Worm (Caenorhabditis elegans) whole organism, L4 larva: ENCODE measurements around the gene srd-19.

ENCODE experiments used
- F26F4.8 ChIP-seq: fragments of 200-800 bp; sonication (Bioruptor generic); conservative IDR thresholded peaks from 2 replicates; pipeline ENCODE4 v1.3.6; 2022; ENCODE audit warnings: missing genetic modification characterization, missing compliant biosample characterization
- T20F7.1 ChIP-seq: fragments of 200-800 bp; sonication (Bioruptor generic); optimal IDR thresholded peaks from 2 replicates; lab custom pipeline; 2018; ENCODE audit warnings: mild to moderate bottlenecking, missing genetic modification characterization, missing compliant biosample characterization
- Y105C5A.15 ChIP-seq: fragments of 200-800 bp; sonication (Bioruptor generic); IDR thresholded peaks from 2 replicates; pipeline ENCODE4 v1.3.6; 2022; ENCODE audit warnings: missing genetic modification characterization, missing compliant biosample characterization
- Y5F2A.4 ChIP-seq: fragments of 200-800 bp; sonication (Bioruptor generic); optimal IDR thresholded peaks from 2 replicates; lab custom pipeline; 2018; ENCODE audit warnings: mild to moderate bottlenecking, missing genetic modification characterization, missing compliant biosample characterization
- aha-1 ChIP-seq: fragments of 150-350 bp; peaks from one replicate; lab custom pipeline; 2014; ENCODE audit warnings: missing biosample characterization, missing genetic modification characterization
- ceh-20 ChIP-seq: fragments of 200-800 bp; sonication (Bioruptor generic); IDR thresholded peaks from 2 replicates; pipeline ENCODE4 v1.3.6; 2022; ENCODE audit warnings: missing genetic modification reagents, missing genetic modification characterization, missing compliant biosample characterization
- ceh-28 ChIP-seq: fragments of 150-350 bp; optimal IDR thresholded peaks from 2 replicates; lab custom pipeline; 2014; ENCODE audit warnings: missing biosample characterization, missing genetic modification reagents, missing genetic modification characterization
- ceh-62 ChIP-seq: sonication (generic microtip); optimal IDR thresholded peaks from 2 replicates; lab custom pipeline; 2017; ENCODE audit warnings: missing biosample characterization, missing genetic modification characterization
- daf-12 ChIP-seq: fragments of 150-350 bp; optimal IDR thresholded peaks from 2 replicates; lab custom pipeline; 2014; ENCODE audit warnings: missing biosample characterization, missing genetic modification reagents, missing genetic modification characterization
- daf-8 ChIP-seq: fragments of 200-800 bp; sonication (Bioruptor generic); IDR thresholded peaks from 2 replicates; pipeline ENCODE4 v1.3.6; 2022; ENCODE audit warnings: missing genetic modification characterization, missing compliant biosample characterization
- dmd-6 ChIP-seq: fragments of 200-800 bp; sonication (Bioruptor generic); IDR thresholded peaks from 2 replicates; pipeline ENCODE4 v1.3.6; 2022; ENCODE audit warnings: missing genetic modification reagents, missing genetic modification characterization, missing compliant biosample characterization
- dpl-1 ChIP-seq: fragments of 150-350 bp; optimal IDR thresholded peaks from 2 replicates; lab custom pipeline; 2014; ENCODE audit warnings: missing biosample characterization, missing genetic modification reagents, missing genetic modification characterization
- duxl-1 ChIP-seq: sonication (generic microtip); optimal IDR thresholded peaks from 2 replicates; lab custom pipeline; 2016; ENCODE audit warnings: mild to moderate bottlenecking, missing genetic modification characterization, moderate library complexity, missing compliant biosample characterization; ENCODE audit not compliant: poor library complexity
- egl-27 ChIP-seq: sonication (generic microtip); optimal IDR thresholded peaks from 3 replicates; lab custom pipeline; 2017; ENCODE audit warnings: missing biosample characterization, missing genetic modification reagents, missing genetic modification characterization
- fos-1 ChIP-seq: fragments of 150-350 bp; optimal IDR thresholded peaks from 2 replicates; lab custom pipeline; 2014; ENCODE audit warnings: missing biosample characterization, missing genetic modification characterization
- hlh-11 ChIP-seq: fragments of 200-800 bp; sonication (Bioruptor generic); optimal IDR thresholded peaks from 2 replicates; lab custom pipeline; 2018; ENCODE audit warnings: mild to moderate bottlenecking, missing genetic modification characterization, missing compliant biosample characterization
- lin-13 ChIP-seq: fragments of 150-350 bp; optimal IDR thresholded peaks from 2 replicates; lab custom pipeline; 2014; ENCODE audit warnings: missing biosample characterization, missing genetic modification reagents, missing genetic modification characterization
- lin-15B ChIP-seq: fragments of 150-350 bp; sonication (generic microtip); optimal IDR thresholded peaks from 3 replicates; lab custom pipeline; 2014; ENCODE audit warnings: missing biosample characterization, missing genetic modification characterization
- lin-29 ChIP-seq: fragments of 200-800 bp; sonication (Bioruptor generic); IDR thresholded peaks from 2 replicates; pipeline ENCODE4 v1.3.6; 2022; ENCODE audit warnings: missing genetic modification reagents, missing genetic modification characterization, missing compliant biosample characterization
- lin-38 ChIP-seq: fragments of 200-800 bp; sonication (Bioruptor generic); IDR thresholded peaks from 2 replicates; pipeline ENCODE4 v1.3.6; 2022; ENCODE audit warnings: missing genetic modification reagents, missing genetic modification characterization, missing compliant biosample characterization
- lin-39 ChIP-seq: fragments of 150-350 bp; optimal IDR thresholded peaks from 2 replicates; lab custom pipeline; 2014; ENCODE audit warnings: missing biosample characterization, missing genetic modification reagents, missing genetic modification characterization
- mdl-1 ChIP-seq, 2 experiments: fragments of 150-350 bp in 1 of 2; sonication (generic microtip) in 1 of 2; optimal IDR thresholded peaks; 2 replicates each; lab custom pipeline; 2014 to 2017; ENCODE audit warnings: missing biosample characterization in 2 of 2, missing genetic modification characterization in 2 of 2
- mes-2 ChIP-seq: sonication (generic microtip); optimal IDR thresholded peaks from 2 replicates; lab custom pipeline; 2016; ENCODE audit warnings: missing genotype, mild to moderate bottlenecking, missing genetic modification characterization, missing compliant biosample characterization; ENCODE audit not compliant: poor library complexity, severe bottlenecking
- nhr-10 ChIP-seq: fragments of 150-350 bp; optimal IDR thresholded peaks from 2 replicates; lab custom pipeline; 2014; ENCODE audit warnings: missing biosample characterization, missing genetic modification characterization
- nhr-102 ChIP-seq: sonication (generic microtip); optimal IDR thresholded peaks from 2 replicates; lab custom pipeline; 2016; ENCODE audit warnings: mild to moderate bottlenecking, missing genetic modification characterization, moderate library complexity, missing compliant biosample characterization
- nhr-11 ChIP-seq: fragments of 150-350 bp; optimal IDR thresholded peaks from 2 replicates; lab custom pipeline; 2014; ENCODE audit warnings: missing biosample characterization, missing genetic modification characterization
- nhr-42 ChIP-seq: fragments of 200-800 bp; sonication (Bioruptor generic); IDR thresholded peaks from 2 replicates; pipeline ENCODE4 v1.3.6; 2022; ENCODE audit warnings: missing genetic modification characterization, missing compliant biosample characterization
- nhr-6 ChIP-seq: fragments of 150-350 bp; optimal IDR thresholded peaks from 2 replicates; lab custom pipeline; 2014; ENCODE audit warnings: missing biosample characterization, missing genetic modification characterization
- nhr-77 ChIP-seq: fragments of 150-350 bp; optimal IDR thresholded peaks from 2 replicates; lab custom pipeline; 2014; ENCODE audit warnings: missing biosample characterization, missing genetic modification characterization
- rbr-2 ChIP-seq: sonication (generic microtip); optimal IDR thresholded peaks from 2 replicates; lab custom pipeline; 2016; ENCODE audit warnings: missing genotype, missing genetic modification characterization, missing compliant biosample characterization
- skn-1 ChIP-seq: fragments of 150-350 bp; optimal IDR thresholded peaks from 2 replicates; lab custom pipeline; 2014; ENCODE audit warnings: missing biosample characterization, missing genetic modification characterization
- spr-1 ChIP-seq: sonication (generic microtip); optimal IDR thresholded peaks from 2 replicates; lab custom pipeline; 2016; ENCODE audit warnings: mild to moderate bottlenecking, missing genetic modification characterization, missing compliant biosample characterization
- unc-39 ChIP-seq: sonication (generic microtip); optimal IDR thresholded peaks from 2 replicates; lab custom pipeline; 2017; ENCODE audit warnings: missing biosample characterization, missing genetic modification characterization
- unc-62 ChIP-seq, 3 experiments: fragments of 150-350 bp in 1 of 3; sonication (generic microtip); optimal IDR thresholded peaks in 2 of 3; peaks in 1 of 3; 1 replicate in 1 of 3; 2 replicates in 2 of 3; lab custom pipeline; 2014 to 2017; ENCODE audit warnings: missing biosample characterization in 3 of 3, missing genetic modification characterization in 3 of 3, missing genetic modification reagents in 3 of 3, missing genotype in 1 of 3
- ztf-11 ChIP-seq: fragments of 150-350 bp; optimal IDR thresholded peaks from 2 replicates; lab custom pipeline; 2014; ENCODE audit warnings: missing biosample characterization, missing genetic modification characterization

The srd-19 gene

DNA sequence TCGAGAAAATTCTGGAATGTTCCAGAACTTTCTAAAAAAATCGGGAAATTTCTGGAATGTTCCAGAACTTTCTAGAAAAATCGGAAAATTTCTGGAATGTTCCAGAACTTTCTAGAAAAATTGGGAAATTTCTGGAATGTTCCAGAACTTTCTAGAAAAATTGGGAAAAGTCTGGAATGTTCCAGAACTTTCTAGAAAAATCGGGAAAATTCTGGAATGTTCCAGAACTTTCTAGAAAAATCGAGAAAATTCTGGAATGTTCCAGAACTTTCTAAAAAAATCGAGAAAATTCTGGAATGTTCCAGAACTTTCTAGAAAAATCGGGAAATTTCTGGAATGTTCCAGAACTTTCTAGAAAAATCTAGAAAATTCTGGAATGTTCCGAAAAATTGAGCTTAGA lies 11.7 kb upstream of the srd-19 start:
- TF ChIP-seq lin-38 (GFP tag; lab: Robert Waterston, UW), result peak; percentile 34; the same call in 1 of the 2 replicates

DNA sequence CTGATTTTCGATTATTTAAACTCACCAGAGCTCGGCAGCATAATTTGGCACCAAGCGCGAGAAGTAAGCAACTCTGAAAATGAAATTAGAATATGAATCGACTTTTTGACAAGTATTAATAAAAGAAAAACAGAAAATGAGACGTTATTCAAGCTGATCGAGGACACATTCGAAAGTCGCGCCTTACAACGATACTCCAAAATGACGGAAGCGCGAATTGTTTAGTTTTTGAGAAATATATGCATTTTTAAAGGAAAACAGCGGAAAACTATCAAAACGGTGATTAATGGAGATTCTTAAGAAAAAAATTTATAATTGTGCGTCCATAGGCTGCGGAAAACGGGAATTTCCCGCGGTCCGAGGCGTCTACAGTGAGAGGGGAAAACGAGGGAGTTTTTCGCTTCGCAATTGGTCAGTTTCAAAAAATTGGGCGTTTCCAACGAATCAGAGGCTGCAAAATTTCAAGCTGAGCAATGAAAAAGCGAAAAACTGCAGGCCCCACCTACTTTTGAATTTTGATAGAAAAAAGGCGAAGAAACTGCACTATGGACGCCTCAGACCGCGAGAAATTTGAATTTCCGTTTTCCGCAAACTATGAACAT lies 9.0 kb upstream of the srd-19 start, which contains the start of gene mes-4:
mes-4 (minus strand) TSS at position 73 of the 602 bp plus-strand sequence.
- no peak for TF ChIP-seq nhr-42 (GFP tag; lab: Robert Waterston, UW)
- TF ChIP-seq unc-62 (GFP tag; optimal IDR thresholded peaks at IDR 0.05 in 1 of 2; lab: Kevin White, UChicago), result peak in 1 of 2 experiments; percentile 78
- no peak for TF ChIP-seq unc-62 (tag; optimal IDR thresholded peaks at IDR 0.05; lab: Kevin White, UChicago)
- TF ChIP-seq dpl-1 (GFP tag; lab: Kevin White, UChicago), result peak; percentile 53
- peak; percentile 87 for TF ChIP-seq T20F7.1 (GFP tag; lab: Kevin White, UChicago)

DNA sequence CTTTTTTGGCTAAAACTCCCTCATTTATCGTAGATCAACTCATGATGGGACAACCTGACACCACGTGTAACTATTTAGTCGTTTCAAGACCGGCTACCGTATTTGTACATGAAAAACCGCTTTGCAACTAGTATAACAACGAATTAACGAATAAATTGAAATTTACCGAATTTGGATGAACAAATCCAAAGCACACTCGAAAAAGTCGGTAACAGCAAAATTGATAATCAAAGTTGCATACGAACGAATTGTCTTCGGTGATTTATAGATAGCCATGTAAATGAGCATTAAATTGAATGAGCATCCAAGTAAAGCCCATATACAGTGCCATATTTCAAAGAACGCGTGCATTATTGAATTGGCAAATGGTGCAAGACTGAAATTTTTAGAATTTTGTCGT lies 3.8 kb upstream of the srd-19 start, which contains the start of gene srd-17:
srd-17 (minus strand) TSS at position 351 of the 400 bp plus-strand sequence.
- no peak for TF ChIP-seq ceh-28
- TF ChIP-seq daf-8 (GFP tag; lab: Robert Waterston, UW), result no peak
- TF ChIP-seq mes-2 (tag; lab: Kevin White, UChicago), result no peak
- peak; percentile 97 for TF ChIP-seq aha-1 (tag; lab: Kevin White, UChicago)
- TF ChIP-seq lin-15B, result no peak

DNA sequence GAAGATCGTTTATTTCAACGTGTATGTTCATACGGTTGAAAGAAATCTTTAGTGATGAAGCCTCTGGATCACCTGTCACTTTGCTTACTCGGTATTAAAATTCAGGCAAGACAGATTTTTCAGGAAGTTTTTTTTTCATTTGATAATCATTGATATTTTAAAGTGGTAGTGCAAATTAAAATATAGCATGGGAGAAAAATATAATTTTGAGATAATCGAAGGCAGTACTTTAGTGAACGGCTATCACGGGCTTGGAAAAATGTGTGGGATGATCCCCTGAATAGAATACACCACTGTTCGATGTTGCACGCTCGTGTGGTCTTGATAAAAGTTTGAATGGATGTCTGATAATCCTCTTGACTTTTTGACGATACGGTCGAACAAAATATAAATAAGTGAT lies 1.2 kb downstream of the srd-19 start:
- no peak for TF ChIP-seq daf-12 (tag; lab: Kevin White, UChicago)
- no peak for TF ChIP-seq hlh-11 (tag; lab: Kevin White, UChicago)
- peak in 1 of 2 experiments; percentile 96 for TF ChIP-seq unc-62 (GFP tag; optimal IDR thresholded peaks at IDR 0.05 in 1 of 2; lab: Kevin White, UChicago)
- no peak for TF ChIP-seq unc-62 (tag; optimal IDR thresholded peaks at IDR 0.05; lab: Kevin White, UChicago)
- TF ChIP-seq unc-39 (tag; lab: Kevin White, UChicago), result no peak

DNA sequence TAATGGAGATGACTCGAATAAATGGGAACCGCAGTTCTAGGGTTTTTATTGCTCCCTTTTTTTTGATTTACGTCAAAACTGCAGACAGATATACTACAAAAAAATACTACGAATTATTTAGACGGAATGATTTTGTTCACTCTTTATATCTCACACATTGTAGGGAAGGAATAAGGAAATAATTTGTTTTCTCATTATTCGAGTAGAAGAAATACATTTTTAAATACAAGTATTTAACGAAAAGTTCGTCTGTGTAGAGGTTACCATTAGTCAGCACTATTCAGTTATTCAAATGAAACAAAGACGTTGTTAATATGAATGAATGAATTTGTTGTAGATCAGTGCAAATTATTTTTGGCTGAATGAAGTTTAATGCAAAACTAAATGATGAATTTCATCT lies 1.8 kb downstream of the srd-19 start, which contains the start of gene srd-18:
srd-18 (minus strand) TSS at position 101 of the 400 bp plus-strand sequence.
- TF ChIP-seq mdl-1 (tag; optimal IDR thresholded peaks at IDR 0.05; lab: Kevin White, UChicago) (no peak), rbr-2 (tag; lab: Kevin White, UChicago) (no peak), nhr-10 (tag; lab: Kevin White, UChicago) (no peak), Y105C5A.15 (GFP tag; lab: Robert Waterston, UW) (no peak), nhr-102 (tag; lab: Kevin White, UChicago) (no peak), ceh-62 (tag; lab: Kevin White, UChicago) (no peak), lin-13 (no peak), dmd-6 (no peak), nhr-6 (no peak), F26F4.8 (GFP tag; lab: Robert Waterston, UW) (no peak), lin-39 (tag; lab: Kevin White, UChicago) (no peak), skn-1 (tag; lab: Kevin White, UChicago) (no peak)

DNA sequence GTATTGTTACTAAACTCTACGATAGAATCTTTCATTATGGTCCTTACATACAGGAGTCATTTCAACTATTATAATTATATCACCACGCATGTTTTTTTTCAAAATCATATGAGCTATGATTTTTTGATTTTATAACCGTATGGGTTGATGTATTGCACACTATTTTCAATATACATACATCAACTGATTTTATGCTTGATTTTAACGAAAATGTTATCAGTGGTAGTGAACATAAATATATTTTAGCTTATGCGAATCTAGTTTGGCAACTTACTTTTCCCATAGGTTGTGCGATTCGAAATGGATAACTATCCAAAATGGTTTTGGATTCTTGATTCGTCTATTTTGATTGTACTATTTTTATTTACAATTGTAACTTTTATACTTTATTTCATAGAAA lies 5.0 kb downstream of the srd-19 start, which contains the start of gene srv-10:
srv-10 (plus strand) TSS at position 301 of the 400 bp plus-strand sequence.
- TF ChIP-seq fos-1 (tag; lab: Kevin White, UChicago) (no peak), dpl-1 (GFP tag; lab: Kevin White, UChicago) (no peak), nhr-77 (tag; lab: Kevin White, UChicago) (no peak), Y5F2A.4 (GFP tag; lab: Kevin White, UChicago) (no peak), ceh-20 (no peak), ztf-11 (tag; lab: Kevin White, UChicago) (no peak), egl-27 (tag; lab: Kevin White, UChicago) (no peak), spr-1 (tag; lab: Kevin White, UChicago) (no peak), lin-29 (GFP tag; lab: Robert Waterston, UW) (no peak), duxl-1 (tag; lab: Kevin White, UChicago) (no peak), nhr-11 (tag; lab: Kevin White, UChicago) (no peak)
- TF ChIP-seq, all 104 proteins: peak for 0
